Worm (Caenorhabditis elegans): ENCODE results near the gene klp-19.

DNA sequence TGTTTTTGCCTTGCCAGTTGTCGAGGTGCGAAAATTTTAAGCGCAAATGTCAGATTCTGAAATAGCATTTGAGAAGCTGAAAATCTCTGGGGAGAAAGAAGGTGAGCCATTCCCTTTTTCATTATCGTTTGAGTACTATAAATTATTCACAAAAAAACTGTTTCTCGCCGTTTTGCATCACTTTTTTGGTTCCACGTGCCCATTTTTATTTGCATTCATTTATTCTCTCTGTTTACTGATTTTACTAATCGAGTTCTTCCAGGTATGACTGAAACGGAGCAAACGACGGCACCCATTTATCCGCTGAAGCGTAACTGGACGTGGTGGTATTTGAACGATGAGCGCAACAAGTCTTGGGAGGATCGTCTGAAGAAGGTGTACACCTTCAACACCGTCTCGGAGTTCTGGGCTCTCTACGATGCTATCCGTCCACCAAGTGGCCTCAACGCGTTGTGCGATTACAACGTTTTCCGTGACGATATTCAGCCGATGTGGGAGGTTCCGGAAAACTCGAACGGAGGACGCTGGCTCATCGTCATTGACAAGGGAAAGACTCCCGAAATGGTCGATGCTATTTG lies 36.6 kb upstream of the klp-19 start:
- TF ChIP-seq ztf-25 (GFP tag; IDR thresholded peaks at IDR 0.05) (no peak), ceh-58 (GFP tag; IDR thresholded peaks at IDR 0.05) (no peak), F22D6.2 (tag; optimal IDR thresholded peaks at IDR 0.05) (no peak), ceh-91 (GFP tag; IDR thresholded peaks at IDR 0.05) (no peak), rec-8 (tag; optimal IDR thresholded peaks at IDR 0.05) (no peak), ama-1 (optimal IDR thresholded peaks at IDR 0.05) (no peak), ama-1 (GFP tag; optimal IDR thresholded peaks at IDR 0.05) (no peak), T26A5.8 (tag; optimal IDR thresholded peaks at IDR 0.05) (peak; percentile 35), Y53G8AR.9 (GFP tag; conservative IDR thresholded peaks at IDR 0.05) (no peak), F37B4.10 (GFP tag; IDR thresholded peaks at IDR 0.05) (no peak), xnd-1 (tag; optimal IDR thresholded peaks at IDR 0.05) (no peak), Y79H2A.3 (GFP tag; conservative IDR thresholded peaks at IDR 0.05) (no peak)

Measured in whole organism, young adult.